Fruit fly (Drosophila melanogaster): ENCODE measurements around the gene PpD6.

DNA sequence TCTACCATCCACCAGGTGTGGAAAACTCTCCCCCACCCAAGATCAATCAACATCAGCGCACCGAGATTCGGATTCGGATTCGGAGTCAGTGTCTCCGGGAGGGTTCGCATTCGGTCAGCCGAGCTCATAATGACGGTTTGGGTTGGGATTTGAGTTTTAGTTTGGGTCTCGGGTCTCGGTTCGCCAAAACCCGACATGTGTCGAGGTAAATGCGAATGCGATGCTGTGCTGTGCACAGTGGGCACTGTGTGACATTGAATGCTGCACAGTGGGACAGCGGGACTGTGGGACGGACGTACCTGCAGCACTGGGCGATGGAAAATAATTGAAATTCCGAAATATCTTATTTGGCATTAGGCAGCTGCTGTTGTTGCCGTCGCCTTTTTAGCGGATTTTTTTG is 26.0 kb upstream of the PpD6 start:
- TF ChIP-seq Sox102F (GFP tag; optimal IDR thresholded peaks at IDR 0.05) (no peak), net (GFP tag; optimal IDR thresholded peaks at IDR 0.05) (no peak), lz (GFP tag; optimal IDR thresholded peaks at IDR 0.05) (no peak), Lpt (GFP tag; optimal IDR thresholded peaks at IDR 0.05) (no peak), CG11902 (GFP tag; optimal IDR thresholded peaks at IDR 0.05) (no peak)

Data from whole organism, prepupa.